Worm (Caenorhabditis elegans): Measurements from ENCODE around the gene F56C9.8.

Gene F56C9.8

ce11 chrIII:7339138-7339537 is 19.8 kb upstream of the F56C9.8 start:
- TF ChIP-seq nhr-77 (tag; optimal IDR thresholded peaks at IDR 0.05) (no peak), zfp-3 (GFP tag; conservative IDR thresholded peaks at IDR 0.05) (no peak), daf-8 (GFP tag; IDR thresholded peaks at IDR 0.05) (no peak), fos-1 (tag; optimal IDR thresholded peaks at IDR 0.05) (no peak), nhr-111 (GFP tag; optimal IDR thresholded peaks at IDR 0.05) (no peak), ctbp-1 (GFP tag; IDR thresholded peaks at IDR 0.05) (no peak), madf-9 (GFP tag; conservative IDR thresholded peaks at IDR 0.05) (no peak), ceh-44 (GFP tag; IDR thresholded peaks at IDR 0.05) (no peak), ceh-28 (tag; optimal IDR thresholded peaks at IDR 0.05) (no peak), egl-43 (GFP tag; IDR thresholded peaks at IDR 0.05) (no peak), gei-8 (GFP tag; optimal IDR thresholded peaks at IDR 0.05) (no peak), T20F7.1 (GFP tag; optimal IDR thresholded peaks at IDR 0.05) (no peak), snpc-4 (tag; optimal IDR thresholded peaks at IDR 0.05) (no peak), tag-97 (GFP tag; IDR thresholded peaks at IDR 0.05) (no peak), nhr-48 (tag; optimal IDR thresholded peaks at IDR 0.05) (no peak)

- TF ChIP-seq nhr-102 (tag; optimal IDR thresholded peaks at IDR 0.05) (peak; percentile 29), lin-38 (GFP tag; IDR thresholded peaks at IDR 0.05) (0 out of 2 replicates have a peak, but pooled peaks have one; percentile 21), T20F7.1 (GFP tag; optimal IDR thresholded peaks at IDR 0.05) (peak; percentile 18), hif-1 (tag; optimal IDR thresholded peaks at IDR 0.05) (no peak), aly-2 (tag; optimal IDR thresholded peaks at IDR 0.05) (no peak), daf-16 (GFP tag; optimal IDR thresholded peaks at IDR 0.05) (peak in 1 of 2 experiments; percentile 12), daf-16 (tag; optimal IDR thresholded peaks at IDR 0.05) (peak; percentile 18), ZK337.2 (GFP tag; IDR thresholded peaks at IDR 0.05) (0 out of 2 replicates have a peak, but pooled peaks have one; percentile 37), jun-1 (tag; optimal IDR thresholded peaks at IDR 0.05) (no peak), hlh-11 (tag; optimal IDR thresholded peaks at IDR 0.05) (peak; percentile 11), mes-2 (tag; optimal IDR thresholded peaks at IDR 0.05; ENCODE audit: poor library complexity, severe bottlenecking) (peak; percentile 20), mdt-29 (GFP tag; IDR thresholded peaks at IDR 0.05) (no peak), nhr-48 (tag; optimal IDR thresholded peaks at IDR 0.05) (peak; percentile 22), F44E2.7 (GFP tag; IDR thresholded peaks at IDR 0.05) (0 out of 2 replicates have a peak, but pooled peaks have one; percentile 50), egl-43 (GFP tag; IDR thresholded peaks at IDR 0.05) (peak; percentile 64), spr-3 (GFP tag; optimal IDR thresholded peaks at IDR 0.05) (peak; percentile 29), tra-1 (GFP tag; IDR thresholded peaks at IDR 0.05) (0 out of 2 replicates have a peak, but pooled peaks have one; percentile 5), lsy-2 (tag; optimal IDR thresholded peaks at IDR 0.05) (peak in 1 of 2 experiments; percentile 33), snpc-1.2 (GFP tag; IDR thresholded peaks at IDR 0.05) (0 out of 2 replicates have a peak, but pooled peaks have one; percentile 11), duxl-1 (tag; optimal IDR thresholded peaks at IDR 0.05; ENCODE audit: poor library complexity) (peak; percentile 13), mep-1 (tag; optimal IDR thresholded peaks at IDR 0.05) (peak; percentile 32), sdz-12 (GFP tag; optimal IDR thresholded peaks at IDR 0.05) (peak; percentile 26), fos-1 (tag; optimal IDR thresholded peaks at IDR 0.05) (no peak), Y5F2A.4 (GFP tag; optimal IDR thresholded peaks at IDR 0.05) (no peak), ama-1 (optimal IDR thresholded peaks at IDR 0.05) (peak; percentile 75), gei-8 (GFP tag; optimal IDR thresholded peaks at IDR 0.05) (peak; percentile 13), hmg-1.1 (GFP tag; IDR thresholded peaks at IDR 0.05) (0 out of 2 replicates have a peak, but pooled peaks have one; percentile 36), T26A8.4 (GFP tag; IDR thresholded peaks at IDR 0.05) (0 out of 2 replicates have a peak, but pooled peaks have one; percentile 26), Y75B8A.6 (GFP tag; IDR thresholded peaks at IDR 0.05) (peak; percentile 3; the same call in 1 of the 2 replicates)
These were observed 19.4 kb upstream of the F56C9.8 start, which contains the start of gene kap-1 for ce11 chrIII:7338693-7339092. Gene kap-1 (plus strand): TSS chrIII:7338835.
